Worm (Caenorhabditis elegans) whole organism, mixed stage, embryonic: ENCODE data around the gene ztf-7.

Experiments
- M03D4.4 ChIP-seq: sonication (generic microtip); optimal IDR thresholded peaks from 2 replicates; lab custom pipeline; 2017; ENCODE audit warnings: mild to moderate bottlenecking, missing genetic modification characterization, missing compliant biosample characterization
- bed-3 ChIP-seq: fragments of 200-800 bp; sonication (Bioruptor generic); optimal IDR thresholded peaks from 3 replicates; lab custom pipeline; 2018; ENCODE audit warnings: mild to moderate bottlenecking, missing genetic modification characterization, moderate library complexity, missing compliant biosample characterization
- blmp-1 ChIP-seq: fragments of 150-350 bp; optimal IDR thresholded peaks from 2 replicates; lab custom pipeline; 2014; ENCODE audit warnings: missing biosample characterization, missing genetic modification characterization
- ceh-39 ChIP-seq: fragments of 150-350 bp; optimal IDR thresholded peaks from 2 replicates; lab custom pipeline; 2014; ENCODE audit warnings: missing biosample characterization, missing genetic modification characterization
- ceh-43 ChIP-seq: fragments of 200-800 bp; sonication (Bioruptor generic); optimal IDR thresholded peaks from 2 replicates; lab custom pipeline; 2018; ENCODE audit warnings: mild to moderate bottlenecking, missing genetic modification characterization, moderate library complexity, missing compliant biosample characterization
- ces-1 ChIP-seq: fragments of 150-350 bp; optimal IDR thresholded peaks from 2 replicates; lab custom pipeline; 2014; ENCODE audit warnings: missing biosample characterization, missing genetic modification reagents, missing genetic modification characterization
- cnd-1 ChIP-seq: fragments of 200-800 bp; sonication (Bioruptor generic); optimal IDR thresholded peaks from 2 replicates; lab custom pipeline; 2018; ENCODE audit warnings: mild to moderate bottlenecking, missing genetic modification characterization, missing compliant biosample characterization
- drap-1 ChIP-seq: fragments of 200-800 bp; sonication (Bioruptor generic); optimal IDR thresholded peaks from 3 replicates; lab custom pipeline; 2018; ENCODE audit warnings: mild to moderate bottlenecking, missing genetic modification characterization, missing compliant biosample characterization
- elt-1 ChIP-seq: sonication (generic microtip); optimal IDR thresholded peaks from 2 replicates; lab custom pipeline; 2017; ENCODE audit warnings: missing genetic modification characterization, mild to moderate bottlenecking, missing compliant biosample characterization, antibody characterized with exemption, moderate library complexity, borderline replicate concordance; ENCODE audit not compliant: insufficient read depth
- elt-3 ChIP-seq: fragments of 150-350 bp; optimal IDR thresholded peaks from 2 replicates; lab custom pipeline; 2014; ENCODE audit warnings: missing biosample characterization, missing genetic modification characterization
- flh-1 ChIP-seq: fragments of 200-800 bp; sonication (Bioruptor generic); optimal IDR thresholded peaks from 2 replicates; lab custom pipeline; 2018; ENCODE audit warnings: mild to moderate bottlenecking, missing genetic modification characterization, moderate library complexity, missing compliant biosample characterization
- ham-2 ChIP-seq: fragments of 200-800 bp; sonication (Bioruptor generic); optimal IDR thresholded peaks from 2 replicates; lab custom pipeline; 2018; ENCODE audit warnings: mild to moderate bottlenecking, missing genetic modification characterization, missing compliant biosample characterization
- hlh-1 ChIP-seq: fragments of 150-350 bp; optimal IDR thresholded peaks from 2 replicates; lab custom pipeline; 2014; ENCODE audit warnings: missing biosample characterization, missing genetic modification reagents, missing genetic modification characterization
- lin-13 ChIP-seq: fragments of 150-350 bp; optimal IDR thresholded peaks from 2 replicates; lab custom pipeline; 2014; ENCODE audit warnings: missing biosample characterization, missing genetic modification characterization
- lin-32 ChIP-seq: fragments of 200-800 bp; sonication (Bioruptor generic); optimal IDR thresholded peaks from 2 replicates; lab custom pipeline; 2018; ENCODE audit warnings: mild to moderate bottlenecking, missing genetic modification characterization, missing compliant biosample characterization
- lsy-2 ChIP-seq: fragments of 150-350 bp; optimal IDR thresholded peaks from 2 replicates; lab custom pipeline; 2014; ENCODE audit warnings: missing biosample characterization, missing genetic modification characterization
- mab-5 ChIP-seq: fragments of 150-350 bp; optimal IDR thresholded peaks from 2 replicates; lab custom pipeline; 2014; ENCODE audit warnings: missing biosample characterization, missing genetic modification characterization
- mep-1 ChIP-seq: fragments of 150-350 bp; optimal IDR thresholded peaks from 2 replicates; lab custom pipeline; 2017; ENCODE audit warnings: missing biosample characterization, missing genetic modification reagents, missing genetic modification characterization, inconsistent platforms
- mls-2 ChIP-seq: sonication (generic microtip); optimal IDR thresholded peaks from 2 replicates; lab custom pipeline; 2016; ENCODE audit warnings: mild to moderate bottlenecking, missing genetic modification characterization, moderate library complexity, missing compliant biosample characterization
- nhr-12 ChIP-seq: fragments of 150-350 bp; optimal IDR thresholded peaks from 2 replicates; lab custom pipeline; 2014; ENCODE audit warnings: missing biosample characterization, missing genetic modification characterization
- nhr-2 ChIP-seq: fragments of 150-350 bp; optimal IDR thresholded peaks from 2 replicates; lab custom pipeline; 2014; ENCODE audit warnings: missing biosample characterization, missing genetic modification characterization
- nhr-237 ChIP-seq: fragments of 150-350 bp; optimal IDR thresholded peaks from 2 replicates; lab custom pipeline; 2014; ENCODE audit warnings: missing biosample characterization, missing genetic modification characterization
- nhr-28 ChIP-seq: fragments of 150-350 bp; optimal IDR thresholded peaks from 2 replicates; lab custom pipeline; 2014; ENCODE audit warnings: missing biosample characterization, missing genetic modification characterization
- pha-4 ChIP-seq: fragments of 150-350 bp; optimal IDR thresholded peaks from 2 replicates; lab custom pipeline; 2018; ENCODE audit warnings: missing biosample characterization, missing genetic modification reagents, missing genetic modification characterization
- sem-2 ChIP-seq: fragments of 200-800 bp; sonication (Bioruptor generic); optimal IDR thresholded peaks from 2 replicates; lab custom pipeline; 2018; ENCODE audit warnings: mild to moderate bottlenecking, missing genetic modification characterization, missing compliant biosample characterization
- snpc-4 ChIP-seq: fragments of 150-350 bp; optimal IDR thresholded peaks from 2 replicates; lab custom pipeline; 2014; ENCODE audit warnings: missing biosample characterization, missing genetic modification characterization
- sptf-1 ChIP-seq: sonication (generic microtip); optimal IDR thresholded peaks from 2 replicates; lab custom pipeline; 2017; ENCODE audit warnings: mild to moderate bottlenecking, missing genetic modification characterization, moderate library complexity, missing compliant biosample characterization
- tbx-8 ChIP-seq: fragments of 200-800 bp; sonication (Bioruptor generic); optimal IDR thresholded peaks from 2 replicates; lab custom pipeline; 2018; ENCODE audit warnings: mild to moderate bottlenecking, missing genetic modification characterization, moderate library complexity, missing compliant biosample characterization
- unc-120 ChIP-seq: sonication (generic microtip); optimal IDR thresholded peaks from 2 replicates; lab custom pipeline; 2017; ENCODE audit warnings: missing genetic modification characterization, missing compliant biosample characterization; ENCODE audit not compliant: poor library complexity, severe bottlenecking
- unc-62 ChIP-seq: fragments of 150-350 bp; optimal IDR thresholded peaks from 2 replicates; lab custom pipeline; 2014; ENCODE audit warnings: missing biosample characterization, missing genetic modification reagents, missing genetic modification characterization
- zip-8 ChIP-seq: fragments of 150-350 bp; optimal IDR thresholded peaks from 2 replicates; lab custom pipeline; 2014; ENCODE audit warnings: missing biosample characterization, missing genetic modification characterization
- ztf-11 ChIP-seq: fragments of 150-350 bp; optimal IDR thresholded peaks from 2 replicates; lab custom pipeline; 2014; ENCODE audit warnings: missing biosample characterization, missing genetic modification characterization

ztf-7 gene

ce11 chrV:9789657-9790261 lies at the start of gene ztf-7:
TSS of gene ztf-7 (minus strand) at chrV:9789707.
- TF ChIP-seq M03D4.4 (tag; lab: Kevin White, UChicago) = no peak
- TF ChIP-seq drap-1 (GFP tag; lab: Kevin White, UChicago) = no peak
- peak; percentile 84 for TF ChIP-seq pha-4 (tag; lab: Kevin White, UChicago)
- TF ChIP-seq ztf-11 (tag; lab: Kevin White, UChicago) = no peak
- peak; percentile 84 for TF ChIP-seq lin-13 (tag; lab: Kevin White, UChicago)
- TF ChIP-seq unc-120 (tag; lab: Kevin White, UChicago) = no peak
- no peak for TF ChIP-seq lsy-2
- no peak for TF ChIP-seq ceh-43 (GFP tag; lab: Kevin White, UChicago)
- no peak for TF ChIP-seq ceh-39
- peak; percentile 72 for TF ChIP-seq hlh-1 (tag; lab: Kevin White, UChicago)
- TF ChIP-seq mab-5 (tag; lab: Kevin White, UChicago) = no peak
- TF ChIP-seq nhr-237 (tag; lab: Kevin White, UChicago) = peak; percentile 42
- TF ChIP-seq flh-1 = no peak
- TF ChIP-seq blmp-1 = no peak
- peak; percentile 92 for TF ChIP-seq mep-1 (tag; lab: Kevin White, UChicago)
- no peak for TF ChIP-seq ham-2 (GFP tag; lab: Kevin White, UChicago)
- peak; percentile 4 for TF ChIP-seq lin-32 (GFP tag; lab: Kevin White, UChicago)
- peak; percentile 68 for TF ChIP-seq sptf-1 (tag; lab: Kevin White, UChicago)
- no peak for TF ChIP-seq cnd-1
- no peak for TF ChIP-seq nhr-28 (tag; lab: Kevin White, UChicago)
- no peak for TF ChIP-seq tbx-8
- TF ChIP-seq sem-2 (GFP tag; lab: Kevin White, UChicago) = no peak
- no peak for TF ChIP-seq nhr-2 (tag; lab: Kevin White, UChicago)
- TF ChIP-seq unc-62 (GFP tag; lab: Kevin White, UChicago) = peak; percentile 67
- TF ChIP-seq, all 35 proteins: peak for 8

DNA sequence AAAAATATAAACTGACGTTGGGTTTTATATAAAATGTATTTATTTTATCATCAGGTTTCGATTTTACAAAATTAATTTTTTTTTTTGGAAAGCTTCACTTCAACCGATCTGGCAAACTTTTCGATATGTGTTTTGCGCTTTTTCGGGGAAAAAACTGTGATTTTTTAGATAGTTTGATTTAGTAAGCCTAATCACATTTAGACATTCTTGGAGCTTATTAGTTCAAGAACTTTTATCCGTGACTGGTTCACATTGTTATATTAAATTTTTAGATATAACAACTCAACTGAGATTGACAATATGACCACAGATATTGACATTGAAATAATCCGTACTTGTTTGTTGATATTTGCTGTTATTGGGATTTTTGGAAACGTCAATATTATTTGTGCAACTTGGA lies 48.2 kb upstream of the ztf-7 start, which contains the start of gene srsx-21:
Gene srsx-21 (plus strand): TSS at position 301 of the 400 bp plus-strand sequence.
- TF ChIP-seq elt-1 (no peak), elt-3 (no peak), bed-3 (GFP tag; lab: Kevin White, UChicago) (no peak), hlh-1 (tag; lab: Kevin White, UChicago) (no peak), nhr-28 (tag; lab: Kevin White, UChicago) (no peak), drap-1 (GFP tag; lab: Kevin White, UChicago) (no peak), ces-1 (GFP tag; lab: Kevin White, UChicago) (no peak), mls-2 (tag; lab: Kevin White, UChicago) (no peak), nhr-2 (tag; lab: Kevin White, UChicago) (no peak), nhr-12 (no peak), sptf-1 (tag; lab: Kevin White, UChicago) (no peak), ztf-11 (tag; lab: Kevin White, UChicago) (no peak), mep-1 (tag; lab: Kevin White, UChicago) (no peak), M03D4.4 (tag; lab: Kevin White, UChicago) (no peak), snpc-4 (tag; lab: Kevin White, UChicago) (no peak), lsy-2 (no peak), pha-4 (tag; lab: Kevin White, UChicago) (no peak)

- TF ChIP-seq hlh-1 (tag; lab: Kevin White, UChicago) = no peak
- no peak for TF ChIP-seq mab-5 (tag; lab: Kevin White, UChicago)
- no peak for TF ChIP-seq lin-13 (tag; lab: Kevin White, UChicago)
- no peak for TF ChIP-seq unc-62 (GFP tag; lab: Kevin White, UChicago)
- TF ChIP-seq, all 35 proteins: peak for 0
These were observed 46.4 kb upstream of the ztf-7 start, which contains the start of gene sru-38 for ce11 chrV:9835945-9836344. TSS of gene sru-38 (minus strand) at chrV:9836045.

ce11 chrV:9833900-9834299 lies 44.4 kb upstream of the ztf-7 start, which contains the start of gene sru-40:
TSS of gene sru-40 (minus strand) at chrV:9834000.
- TF ChIP-seq zip-8 (tag; lab: Kevin White, UChicago) (peak; percentile 46), bed-3 (GFP tag; lab: Kevin White, UChicago) (no peak)
